ENCODE assay signal across 2 fruit fly cellular contexts in genomic region chr3R:20264770-20265169, dm6.
TF ChIP-seq lines count a peak whose summit lies in the region.

No protein-coding gene starts in this region.

TF ChIP-seq in whole organism, embryonic, 481 proteins besides CTCF, POLR2A, EP300 and RAD21 (continued from another document):
- TF ChIP-seq Mrtf (GFP tag; IDR thresholded peaks at IDR 0.05; lab: Robert Waterston, UW) (no peak), CG6689 (GFP tag; IDR thresholded peaks at IDR 0.05; lab: Robert Waterston, UW) (no peak), fd96Cb (tag; optimal IDR thresholded peaks at IDR 0.05; lab: Kevin White, UChicago) (no peak), sens (GFP tag; lab: Kevin White, UChicago) (peak; percentile 66), Fer3 (tag; optimal IDR thresholded peaks at IDR 0.05; lab: Kevin White, UChicago) (no peak), Usf (GFP tag; optimal IDR thresholded peaks at IDR 0.05; lab: Kevin White, UChicago) (no peak), Dip2 (GFP tag; IDR thresholded peaks at IDR 0.05; lab: Robert Waterston, UW) (no peak), CG10462 (GFP tag; optimal IDR thresholded peaks at IDR 0.05; lab: Kevin White, UChicago) (no peak), CG18011 (GFP tag; optimal IDR thresholded peaks at IDR 0.05; lab: Kevin White, UChicago) (no peak), stwl (tag; optimal IDR thresholded peaks at IDR 0.05; lab: Kevin White, UChicago) (no peak), Optix (GFP tag; IDR thresholded peaks at IDR 0.05; lab: Robert Waterston, UW) (no peak), CG17361 (GFP tag; IDR thresholded peaks at IDR 0.05; lab: Robert Waterston, UW) (no peak), CG30403 (GFP tag; optimal IDR thresholded peaks at IDR 0.05; lab: Kevin White, UChicago) (no peak), CG12104 (GFP tag; optimal IDR thresholded peaks at IDR 0.05; lab: Kevin White, UChicago) (no peak), Awh (GFP tag; IDR thresholded peaks at IDR 0.05; lab: Robert Waterston, UW) (peak; percentile 6; the same call in 1 of the 2 replicates), CG4424 (GFP tag; optimal IDR thresholded peaks at IDR 0.05; lab: Kevin White, UChicago) (no peak), CG1832 (GFP tag; optimal IDR thresholded peaks at IDR 0.05; lab: Kevin White, UChicago) (no peak), chm (GFP tag; IDR thresholded peaks at IDR 0.05; lab: Robert Waterston, UW) (no peak), CG17328 (GFP tag; IDR thresholded peaks at IDR 0.05; lab: Robert Waterston, UW) (no peak), Ptx1 (GFP tag; IDR thresholded peaks at IDR 0.05; lab: Robert Waterston, UW) (no peak; the same call in 1 of the 2 replicates), CG2875 (GFP tag; optimal IDR thresholded peaks at IDR 0.05; lab: Kevin White, UChicago) (no peak), odd (GFP tag; optimal IDR thresholded peaks at IDR 0.05; lab: Kevin White, UChicago) (no peak), CG11695 (GFP tag; IDR thresholded peaks at IDR 0.05; lab: Robert Waterston, UW) (no peak), CG11504 (tag; optimal IDR thresholded peaks at IDR 0.05; lab: Kevin White, UChicago) (no peak), H15 (GFP tag; IDR thresholded peaks at IDR 0.05; lab: Robert Waterston, UW) (no peak), gsb-n (tag; optimal IDR thresholded peaks at IDR 0.05; lab: Kevin White, UChicago) (no peak), HLH3B (GFP tag; IDR thresholded peaks at IDR 0.05; lab: Robert Waterston, UW) (no peak), CG12236 (GFP tag; optimal IDR thresholded peaks at IDR 0.05; lab: Kevin White, UChicago) (no peak), NFAT (GFP tag; IDR thresholded peaks at IDR 0.05; lab: Robert Waterston, UW) (peak; percentile 55; the same call in 1 of the 2 replicates), Hr39 (optimal IDR thresholded peaks at IDR 0.05; lab: Kevin White, UChicago) (no peak), Elba2 (GFP tag; optimal IDR thresholded peaks at IDR 0.05; lab: Kevin White, UChicago) (no peak), schlank (tag; optimal IDR thresholded peaks at IDR 0.05; lab: Kevin White, UChicago) (no peak), Rfx (GFP tag; IDR thresholded peaks at IDR 0.05; lab: Robert Waterston, UW) (no peak), vvl (GFP tag; IDR thresholded peaks at IDR 0.05; lab: Robert Waterston, UW) (peak; percentile 48), CG4730 (GFP tag; IDR thresholded peaks at IDR 0.05; lab: Robert Waterston, UW) (no peak), CG15073 (GFP tag; optimal IDR thresholded peaks at IDR 0.05; lab: Kevin White, UChicago) (no peak), Ada2b (GFP tag; IDR thresholded peaks at IDR 0.05; lab: Robert Waterston, UW) (0 out of 2 replicates have a peak, but pooled peaks have one; percentile 9), Med (GFP tag; lab: Kevin White, UChicago) (peak; percentile 48), insv (GFP tag; optimal IDR thresholded peaks at IDR 0.05; lab: Kevin White, UChicago) (no peak), Dfd (GFP tag; optimal IDR thresholded peaks at IDR 0.05; lab: Kevin White, UChicago) (no peak), CG17912 (GFP tag; optimal IDR thresholded peaks at IDR 0.05; lab: Kevin White, UChicago) (no peak), z (GFP tag; IDR thresholded peaks at IDR 0.05; lab: Robert Waterston, UW) (no peak), sug (tag; optimal IDR thresholded peaks at IDR 0.05; lab: Kevin White, UChicago) (peak; percentile 53), lab (GFP tag; optimal IDR thresholded peaks at IDR 0.05; lab: Kevin White, UChicago) (peak; percentile 26), CG18599 (GFP tag; optimal IDR thresholded peaks at IDR 0.05; lab: Kevin White, UChicago) (peak; percentile 64), Chrac-16 (GFP tag; optimal IDR thresholded peaks at IDR 0.05; lab: Kevin White, UChicago) (no peak), CG2202 (tag; optimal IDR thresholded peaks at IDR 0.05; lab: Kevin White, UChicago) (no peak), CHES-1-like (GFP tag; optimal IDR thresholded peaks at IDR 0.05; lab: Kevin White, UChicago) (no peak), tin (GFP tag; optimal IDR thresholded peaks at IDR 0.05; lab: Kevin White, UChicago) (no peak), CG18764 (GFP tag; optimal IDR thresholded peaks at IDR 0.05; lab: Kevin White, UChicago) (no peak), CG9437 (GFP tag; optimal IDR thresholded peaks at IDR 0.05; lab: Kevin White, UChicago) (no peak), fd3F (GFP tag; optimal IDR thresholded peaks at IDR 0.05; lab: Kevin White, UChicago) (no peak), Atf6 (GFP tag; IDR thresholded peaks at IDR 0.05; lab: Robert Waterston, UW) (no peak), CG17359 (tag; optimal IDR thresholded peaks at IDR 0.05; lab: Kevin White, UChicago) (no peak), NC2β (GFP tag; optimal IDR thresholded peaks at IDR 0.05; lab: Kevin White, UChicago) (no peak), Scr (GFP tag; IDR thresholded peaks at IDR 0.05; lab: Robert Waterston, UW; ENCODE audit: partially characterized antibody) (no peak), CG8765 (GFP tag; IDR thresholded peaks at IDR 0.05; lab: Robert Waterston, UW) (no peak), Dek (tag; optimal IDR thresholded peaks at IDR 0.05; lab: Kevin White, UChicago) (no peak), mld (GFP tag; IDR thresholded peaks at IDR 0.05; lab: Robert Waterston, UW; ENCODE audit: partially characterized antibody) (no peak), CG8388 (GFP tag; optimal IDR thresholded peaks at IDR 0.05; lab: Kevin White, UChicago) (no peak), Camta (GFP tag; optimal IDR thresholded peaks at IDR 0.05; lab: Kevin White, UChicago) (no peak), ftz-f1 (GFP tag; optimal IDR thresholded peaks at IDR 0.05; lab: Kevin White, UChicago) (no peak), CG8290 (GFP tag; optimal IDR thresholded peaks at IDR 0.05; lab: Kevin White, UChicago) (no peak), CG8290 (tag; optimal IDR thresholded peaks at IDR 0.05; lab: Kevin White, UChicago) (peak in 1 of 2 experiments; percentile 12), Gsc (GFP tag; IDR thresholded peaks at IDR 0.05; lab: Robert Waterston, UW) (no peak), Drgx (GFP tag; IDR thresholded peaks at IDR 0.05; lab: Robert Waterston, UW) (0 out of 2 replicates have a peak, but pooled peaks have one; percentile 13), CG34422 (GFP tag; IDR thresholded peaks at IDR 0.05; lab: Robert Waterston, UW) (0 out of 3 replicates have a peak, but pooled peaks have one; percentile 20), CG1792 (GFP tag; optimal IDR thresholded peaks at IDR 0.05; lab: Kevin White, UChicago) (no peak)
TF ChIP-seq in whole organism, embryonic: peak in this region for 21.

TF ChIP-seq in whole organism, prepupa, 60 proteins besides CTCF, POLR2A, EP300 and RAD21 (continued from another document):
- no peak for TF ChIP-seq CG3919 (GFP tag; optimal IDR thresholded peaks at IDR 0.05; lab: Kevin White, UChicago)
- no peak for TF ChIP-seq CG32006 (GFP tag; optimal IDR thresholded peaks at IDR 0.05; lab: Kevin White, UChicago)
- TF ChIP-seq CG34406 (GFP tag; optimal IDR thresholded peaks at IDR 0.05; lab: Kevin White, UChicago) = no peak
- no peak for TF ChIP-seq dsx (GFP tag; optimal IDR thresholded peaks at IDR 0.05; lab: Kevin White, UChicago; ENCODE audit: poor library complexity, severe bottlenecking)
- no peak for TF ChIP-seq CG11762 (GFP tag; optimal IDR thresholded peaks at IDR 0.05; lab: Kevin White, UChicago; ENCODE audit: insufficient read depth)
- no peak for TF ChIP-seq lz (GFP tag; optimal IDR thresholded peaks at IDR 0.05; lab: Kevin White, UChicago)
- no peak for TF ChIP-seq CG16779 (tag; optimal IDR thresholded peaks at IDR 0.05; lab: Kevin White, UChicago)
- TF ChIP-seq Gug (GFP tag; IDR thresholded peaks at IDR 0.05; lab: Robert Waterston, UW) = no peak
- peak; percentile 30 for TF ChIP-seq vri (GFP tag; optimal IDR thresholded peaks at IDR 0.05; lab: Kevin White, UChicago)
- TF ChIP-seq dac (GFP tag; optimal IDR thresholded peaks at IDR 0.05; lab: Kevin White, UChicago) = no peak
- TF ChIP-seq CG9139 (GFP tag; optimal IDR thresholded peaks at IDR 0.05; lab: Kevin White, UChicago) = peak; percentile 33
- peak; percentile 76 for TF ChIP-seq svp (GFP tag; lab: Kevin White, UChicago)
- peak; percentile 60; the same call in 1 of the 3 replicates for TF ChIP-seq CG6163 (GFP tag; IDR thresholded peaks at IDR 0.05; lab: Robert Waterston, UW)
- TF ChIP-seq pdm3 (GFP tag; optimal IDR thresholded peaks at IDR 0.05; lab: Kevin White, UChicago) = peak; percentile 6
- no peak for TF ChIP-seq Ets96B (tag; optimal IDR thresholded peaks at IDR 0.05; lab: Kevin White, UChicago)
- no peak for TF ChIP-seq CG6792 (GFP tag; optimal IDR thresholded peaks at IDR 0.05; lab: Kevin White, UChicago)
- TF ChIP-seq Hr39 (GFP tag; optimal IDR thresholded peaks at IDR 0.05; lab: Kevin White, UChicago) = no peak
- TF ChIP-seq CG6276 (GFP tag; optimal IDR thresholded peaks at IDR 0.05; lab: Kevin White, UChicago) = no peak
- TF ChIP-seq acj6 (GFP tag; optimal IDR thresholded peaks at IDR 0.05; lab: Kevin White, UChicago) = no peak
- peak; percentile 34; the same call in 1 of the 2 replicates for TF ChIP-seq CG11294 (GFP tag; IDR thresholded peaks at IDR 0.05; lab: Robert Waterston, UW)
- TF ChIP-seq CG6808 (GFP tag; optimal IDR thresholded peaks at IDR 0.05; lab: Kevin White, UChicago) = peak; percentile 43
- no peak for TF ChIP-seq CG4318 (GFP tag; optimal IDR thresholded peaks at IDR 0.05; lab: Kevin White, UChicago)
- TF ChIP-seq net (GFP tag; optimal IDR thresholded peaks at IDR 0.05; lab: Kevin White, UChicago) = no peak
- no peak; the same call in 1 of the 3 replicates for TF ChIP-seq CG8119 (GFP tag; IDR thresholded peaks at IDR 0.05; lab: Robert Waterston, UW)
- no peak for TF ChIP-seq Smox (GFP tag; optimal IDR thresholded peaks at IDR 0.05; lab: Kevin White, UChicago)
- TF ChIP-seq Hr38 (GFP tag; optimal IDR thresholded peaks at IDR 0.05; lab: Kevin White, UChicago) = no peak
- no peak for TF ChIP-seq CG11902 (GFP tag; optimal IDR thresholded peaks at IDR 0.05; lab: Kevin White, UChicago)
- TF ChIP-seq CG8319 (GFP tag; optimal IDR thresholded peaks at IDR 0.05; lab: Kevin White, UChicago) = no peak
- no peak for TF ChIP-seq Eip75B (GFP tag; optimal IDR thresholded peaks at IDR 0.05; lab: Kevin White, UChicago)
- TF ChIP-seq topi (GFP tag; optimal IDR thresholded peaks at IDR 0.05; lab: Kevin White, UChicago) = no peak
- TF ChIP-seq spab (GFP tag; optimal IDR thresholded peaks at IDR 0.05; lab: Kevin White, UChicago) = no peak
- TF ChIP-seq CG31627 (GFP tag; optimal IDR thresholded peaks at IDR 0.05; lab: Kevin White, UChicago) = no peak
- TF ChIP-seq ss (GFP tag; optimal IDR thresholded peaks at IDR 0.05; lab: Kevin White, UChicago) = no peak
- no peak for TF ChIP-seq fkh (GFP tag; optimal IDR thresholded peaks at IDR 0.05; lab: Kevin White, UChicago)
- TF ChIP-seq salr (GFP tag; optimal IDR thresholded peaks at IDR 0.05; lab: Kevin White, UChicago) = no peak
- no peak for TF ChIP-seq Met (GFP tag; optimal IDR thresholded peaks at IDR 0.05; lab: Kevin White, UChicago)
